Worm (Caenorhabditis elegans) whole organism, L4/young adult: Measurements from ENCODE around the gene srw-107.

ENCODE experiments used
- W03F9.2 ChIP-seq: fragments of 150-350 bp; optimal IDR thresholded peaks from 2 replicates; lab custom pipeline; 2014; ENCODE audit warnings: missing biosample characterization, missing genetic modification characterization
- dao-5 ChIP-seq: sonication (generic microtip); optimal IDR thresholded peaks from 2 replicates; lab custom pipeline; 2016; ENCODE audit warnings: missing genotype, missing genetic modification characterization, moderate library complexity, missing compliant biosample characterization
- him-1 ChIP-seq: sonication (generic microtip); optimal IDR thresholded peaks from 2 replicates; lab custom pipeline; 2016; ENCODE audit warnings: missing genotype, missing genetic modification reagents, missing genetic modification characterization, missing compliant biosample characterization

Gene srw-107

ce11 chrV:487980-488379, 33.4 kb downstream of the srw-107 start:
- no peak for TF ChIP-seq W03F9.2 (tag; lab: Kevin White, UChicago)
- no peak for TF ChIP-seq him-1 (tag; lab: Kevin White, UChicago)
- TF ChIP-seq dao-5 (tag; lab: Kevin White, UChicago) = no peak

- TF ChIP-seq dao-5 (tag; lab: Kevin White, UChicago) = no peak
- TF ChIP-seq him-1 (tag; lab: Kevin White, UChicago) = no peak
- no peak for TF ChIP-seq W03F9.2 (tag; lab: Kevin White, UChicago)
Observed at ce11 chrV:486684-487083, 34.7 kb downstream of the srw-107 start, which contains the start of gene nhr-211. Gene nhr-211, plus strand, starts transcription at chrV:486984.

- TF ChIP-seq dao-5 (tag; lab: Kevin White, UChicago) (no peak), him-1 (tag; lab: Kevin White, UChicago) (no peak), W03F9.2 (tag; lab: Kevin White, UChicago) (no peak)
Observed at ce11 chrV:484285-484890, 37.0 kb downstream of the srw-107 start, which contains the start of gene nhr-212. Gene nhr-212, plus strand, starts transcription at chrV:484857.

ce11 chrV:483289-483795, 38.1 kb downstream of the srw-107 start, which contains the start of gene nhr-130:
Gene nhr-130, minus strand, starts transcription at chrV:483339.
- TF ChIP-seq W03F9.2 (tag; lab: Kevin White, UChicago) (no peak), dao-5 (tag; lab: Kevin White, UChicago) (no peak), him-1 (tag; lab: Kevin White, UChicago) (no peak)

- TF ChIP-seq dao-5 (tag; lab: Kevin White, UChicago) = no peak
- TF ChIP-seq him-1 (tag; lab: Kevin White, UChicago) = no peak
- TF ChIP-seq W03F9.2 (tag; lab: Kevin White, UChicago) = no peak
Observed at ce11 chrV:482860-483259, 38.6 kb downstream of the srw-107 start.

ce11 chrV:479046-479445, 42.4 kb downstream of the srw-107 start:
- no peak for TF ChIP-seq him-1 (tag; lab: Kevin White, UChicago)
- TF ChIP-seq W03F9.2 (tag; lab: Kevin White, UChicago) = no peak
- no peak for TF ChIP-seq dao-5 (tag; lab: Kevin White, UChicago)

ce11 chrV:477664-478212, 43.7 kb downstream of the srw-107 start, which contains the start of gene nhr-55:
Gene nhr-55, plus strand, starts transcription at chrV:478162.
- no peak for TF ChIP-seq W03F9.2 (tag; lab: Kevin White, UChicago)
- no peak for TF ChIP-seq dao-5 (tag; lab: Kevin White, UChicago)
- TF ChIP-seq him-1 (tag; lab: Kevin White, UChicago) = no peak

- TF ChIP-seq W03F9.2 (tag; lab: Kevin White, UChicago) = no peak
- TF ChIP-seq dao-5 (tag; lab: Kevin White, UChicago) = no peak
- TF ChIP-seq him-1 (tag; lab: Kevin White, UChicago) = no peak
Observed at ce11 chrV:474516-474915, 46.9 kb downstream of the srw-107 start, which contains the start of gene nhr-99. Gene nhr-99, plus strand, starts transcription at chrV:474778.

ce11 chrV:472589-472988, 48.8 kb downstream of the srw-107 start, which contains the start of gene srt-31:
Gene srt-31, plus strand, starts transcription at chrV:472889.
- TF ChIP-seq him-1 (tag; lab: Kevin White, UChicago) (no peak), dao-5 (tag; lab: Kevin White, UChicago) (no peak), W03F9.2 (tag; lab: Kevin White, UChicago) (no peak)
